Fruit fly (Drosophila melanogaster): ENCODE measurements around the gene Csl4.

Csl4 gene

dm6 chr2L:11123499-11123898 lies at the start of gene Csl4, which contains the start of gene Nup160:
TSS of gene Csl4 (minus strand) at chr2L:11123567.
TSS of gene Nup160 (plus strand) at chr2L:11123777.
- TF ChIP-seq psq (GFP tag; optimal IDR thresholded peaks at IDR 0.05) (peak; percentile 73), sv (GFP tag; optimal IDR thresholded peaks at IDR 0.05) (peak; percentile 84), Hr83 (GFP tag; optimal IDR thresholded peaks at IDR 0.05; ENCODE audit: poor library complexity, severe bottlenecking) (peak; percentile 82), foxo (GFP tag; optimal IDR thresholded peaks at IDR 0.05) (peak; percentile 4 to 92), dl (GFP tag; optimal IDR thresholded peaks at IDR 0.05; ENCODE audit: insufficient read depth in 1 of 2, partially characterized antibody in 2 of 2) (no peak), dmrt93B (GFP tag; optimal IDR thresholded peaks at IDR 0.05) (no peak), OdsH (GFP tag; optimal IDR thresholded peaks at IDR 0.05) (peak; percentile 79), Mio (GFP tag; optimal IDR thresholded peaks at IDR 0.05) (peak; percentile 53), HLH106 (tag; optimal IDR thresholded peaks at IDR 0.05) (peak; percentile 78), Jra (GFP tag; optimal IDR thresholded peaks at IDR 0.05) (no peak), Myc (optimal IDR thresholded peaks at IDR 0.05) (peak; percentile 69), woc (GFP tag; optimal IDR thresholded peaks at IDR 0.05) (peak; percentile 86), CG32264 (GFP tag; optimal IDR thresholded peaks at IDR 0.05) (peak; percentile 46), fru (GFP tag; optimal IDR thresholded peaks at IDR 0.05) (no peak), GATAd (GFP tag; optimal IDR thresholded peaks at IDR 0.05) (peak; percentile 67), CG9705 (GFP tag; optimal IDR thresholded peaks at IDR 0.05) (peak; percentile 65), dsf (GFP tag; optimal IDR thresholded peaks at IDR 0.05; ENCODE audit: borderline replicate concordance) (peak; percentile 84), ey (GFP tag; optimal IDR thresholded peaks at IDR 0.05) (peak; percentile 87)

dm6 chr2L:11171615-11172356 lies 48.4 kb upstream of the Csl4 start, which contains the start of gene Vm32E:
TSS of gene Vm32E (minus strand) at chr2L:11171665.
- TF ChIP-seq pan (optimal IDR thresholded peaks at IDR 0.05) = no peak
- peak; percentile 65 for TF ChIP-seq Myc (optimal IDR thresholded peaks at IDR 0.05)

- TF ChIP-seq CG9705 (GFP tag; optimal IDR thresholded peaks at IDR 0.05) (no peak), dl (GFP tag; optimal IDR thresholded peaks at IDR 0.05; ENCODE audit: insufficient read depth in 1 of 2, partially characterized antibody in 2 of 2) (no peak), Rel (GFP tag; optimal IDR thresholded peaks at IDR 0.05) (no peak), Rel (tag; optimal IDR thresholded peaks at IDR 0.05) (no peak), OdsH (GFP tag; optimal IDR thresholded peaks at IDR 0.05) (no peak), foxo (GFP tag; optimal IDR thresholded peaks at IDR 0.05) (no peak), brk (GFP tag; optimal IDR thresholded peaks at IDR 0.05) (no peak), br (GFP tag; optimal IDR thresholded peaks at IDR 0.05) (no peak), Dif (GFP tag; optimal IDR thresholded peaks at IDR 0.05; ENCODE audit: partially characterized antibody) (no peak), Mio (GFP tag; optimal IDR thresholded peaks at IDR 0.05) (no peak), sage (GFP tag; optimal IDR thresholded peaks at IDR 0.05) (no peak), h (GFP tag; optimal IDR thresholded peaks at IDR 0.05) (no peak), Hr78 (GFP tag; optimal IDR thresholded peaks at IDR 0.05) (no peak), CG32264 (GFP tag; optimal IDR thresholded peaks at IDR 0.05) (no peak), psq (GFP tag; optimal IDR thresholded peaks at IDR 0.05) (no peak), Myc (optimal IDR thresholded peaks at IDR 0.05) (no peak), lola (GFP tag; optimal IDR thresholded peaks at IDR 0.05) (no peak), Sp1 (GFP tag; optimal IDR thresholded peaks at IDR 0.05) (no peak), Jra (GFP tag; optimal IDR thresholded peaks at IDR 0.05) (no peak), pan (optimal IDR thresholded peaks at IDR 0.05) (no peak)
Observed at dm6 chr2L:11170549-11170948, 47.2 kb upstream of the Csl4 start.

dm6 chr2L:11169904-11170303 lies 46.5 kb upstream of the Csl4 start:
- no peak for TF ChIP-seq br (GFP tag; optimal IDR thresholded peaks at IDR 0.05)
- TF ChIP-seq sv (GFP tag; optimal IDR thresholded peaks at IDR 0.05) = no peak
- no peak for TF ChIP-seq Mio (GFP tag; optimal IDR thresholded peaks at IDR 0.05)
- no peak for TF ChIP-seq Sp1 (GFP tag; optimal IDR thresholded peaks at IDR 0.05)
- no peak for TF ChIP-seq lola (GFP tag; optimal IDR thresholded peaks at IDR 0.05)
- TF ChIP-seq N (GFP tag; optimal IDR thresholded peaks at IDR 0.05) = no peak
- no peak for TF ChIP-seq Jra (GFP tag; optimal IDR thresholded peaks at IDR 0.05)
- TF ChIP-seq woc (GFP tag; optimal IDR thresholded peaks at IDR 0.05) = no peak
- TF ChIP-seq Vsx2 (GFP tag; optimal IDR thresholded peaks at IDR 0.05; ENCODE audit: partially characterized antibody) = no peak
